Worm (Caenorhabditis elegans): ENCODE measurements around the gene yju-2.
A peak's percentile ranks its signal among the peaks of the same experiment; 100 is the strongest.

Gene yju-2

ce11 chrIII:7155631-7156030, 28.5 kb upstream of the yju-2 start (continued):
- TF ChIP-seq tbp1 (GFP tag; optimal IDR thresholded peaks at IDR 0.05) (peak; percentile 51), egrh-3 (GFP tag; IDR thresholded peaks at IDR 0.05) (peak; percentile 60; the same call in 1 of the 2 replicates), F22D6.2 (tag; optimal IDR thresholded peaks at IDR 0.05) (peak; percentile 3), bed-2 (GFP tag; IDR thresholded peaks at IDR 0.05) (no peak), let-526 (GFP tag; IDR thresholded peaks at IDR 0.05) (peak; percentile 12; the same call in 1 of the 2 replicates), lin-40 (tag; optimal IDR thresholded peaks at IDR 0.05) (peak; percentile 89), snpc-1.1 (tag; optimal IDR thresholded peaks at IDR 0.05; ENCODE audit: insufficient read depth) (no peak), attf-3 (GFP tag; conservative IDR thresholded peaks at IDR 0.05) (peak; percentile 49), zfh-2 (GFP tag; conservative IDR thresholded peaks at IDR 0.05) (peak; percentile 81), nfya-1 (tag; optimal IDR thresholded peaks at IDR 0.05; ENCODE audit: borderline replicate concordance, insufficient read depth) (no peak), snpc-3.4 (tag; optimal IDR thresholded peaks at IDR 0.05) (no peak), nfya-2 (GFP tag; IDR thresholded peaks at IDR 0.05) (no peak), egl-18 (GFP tag; IDR thresholded peaks at IDR 0.05) (no peak), ztf-28 (GFP tag; IDR thresholded peaks at IDR 0.05) (no peak), let-607 (tag; optimal IDR thresholded peaks at IDR 0.05) (peak; percentile 63 to 70), ekl-4 (GFP tag; IDR thresholded peaks at IDR 0.05) (peak; percentile 85), nhr-27 (tag; optimal IDR thresholded peaks at IDR 0.05) (no peak), ceh-100 (GFP tag; IDR thresholded peaks at IDR 0.05) (0 out of 2 replicates have a peak, but pooled peaks have one; percentile 44), C06A6.2 (GFP tag; conservative IDR thresholded peaks at IDR 0.05) (peak; percentile 82), chd-7 (tag; optimal IDR thresholded peaks at IDR 0.05) (peak; percentile 87), K11D2.4 (GFP tag; IDR thresholded peaks at IDR 0.05) (peak; percentile 88), madf-6 (GFP tag; IDR thresholded peaks at IDR 0.05) (0 out of 2 replicates have a peak, but pooled peaks have one; percentile 18), snpc-1.3 (tag; optimal IDR thresholded peaks at IDR 0.05; ENCODE audit: insufficient read depth) (no peak), unc-62 (GFP tag; optimal IDR thresholded peaks at IDR 0.05) (peak; percentile 29), mxl-1 (tag; optimal IDR thresholded peaks at IDR 0.05) (no peak), rec-8 (tag; optimal IDR thresholded peaks at IDR 0.05) (no peak), snpc-4 (GFP tag; optimal IDR thresholded peaks at IDR 0.05) (peak; percentile 52), snpc-4 (tag; optimal IDR thresholded peaks at IDR 0.05) (peak; percentile 28 to 74 (median 59)), dpl-1 (GFP tag; optimal IDR thresholded peaks at IDR 0.05) (no peak), dox-1 (GFP tag; IDR thresholded peaks at IDR 0.05) (peak; percentile 73), ceh-91 (GFP tag; IDR thresholded peaks at IDR 0.05) (no peak), lsl-1 (GFP tag; optimal IDR thresholded peaks at IDR 0.05) (peak; percentile 3), pha-4 (tag; optimal IDR thresholded peaks at IDR 0.05) (peak; percentile 38), ztf-3 (GFP tag; optimal IDR thresholded peaks at IDR 0.05) (peak; percentile 45), F23B12.7 (tag; optimal IDR thresholded peaks at IDR 0.05; ENCODE audit: insufficient read depth) (no peak), ceh-58 (GFP tag; IDR thresholded peaks at IDR 0.05) (no peak), ztf-6 (GFP tag; IDR thresholded peaks at IDR 0.05) (no peak), B0336.3 (GFP tag; IDR thresholded peaks at IDR 0.05) (peak; percentile 87), Y53G8AR.9 (GFP tag; conservative IDR thresholded peaks at IDR 0.05) (peak; percentile 59), C17E4.6 (GFP tag; IDR thresholded peaks at IDR 0.05) (0 out of 2 replicates have a peak, but pooled peaks have one; percentile 19), xnd-1 (tag; optimal IDR thresholded peaks at IDR 0.05) (no peak), hmg-1.2 (GFP tag; IDR thresholded peaks at IDR 0.05) (peak; percentile 94), cebp-2 (GFP tag; IDR thresholded peaks at IDR 0.05) (no peak), nhr-80 (tag; optimal IDR thresholded peaks at IDR 0.05) (peak; percentile 77), atf-7 (tag; optimal IDR thresholded peaks at IDR 0.05) (peak; percentile 94), ztf-26 (tag; optimal IDR thresholded peaks at IDR 0.05) (peak; percentile 70), hrde-1 (tag; optimal IDR thresholded peaks at IDR 0.05; ENCODE audit: borderline replicate concordance) (no peak)
